In the genomic region with DNA sequence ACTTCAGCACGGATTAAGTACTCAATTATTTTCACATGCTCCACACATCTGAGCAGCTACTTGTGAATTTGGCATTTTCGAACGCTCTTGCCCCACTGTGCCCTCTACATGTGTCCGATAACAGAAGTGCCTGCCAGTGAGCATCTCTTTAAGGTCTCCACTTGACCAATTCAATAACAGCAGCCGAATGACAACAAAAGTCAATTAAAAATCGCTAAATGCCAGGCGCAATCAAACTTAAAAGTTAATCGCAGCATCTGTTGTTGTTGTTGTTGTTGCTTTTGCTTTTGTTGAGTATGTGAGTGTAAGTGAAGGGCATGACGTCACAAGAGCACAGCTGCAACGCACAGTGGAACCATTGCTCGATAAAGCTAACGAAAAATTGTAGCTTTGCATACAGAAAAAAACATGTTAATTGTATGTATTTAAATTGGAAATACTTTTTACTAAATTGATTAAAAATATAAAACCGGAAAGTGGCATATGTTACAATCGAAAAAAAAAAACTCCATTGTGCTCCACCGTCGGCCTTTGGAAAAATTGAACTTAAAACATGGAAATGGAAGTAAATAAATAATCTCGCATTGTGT, we compare ENCODE assay signal across 2 fruit fly cellular contexts.
A peak's percentile ranks its signal among the peaks of the same experiment; 100 is the strongest.
TF ChIP-seq lines count a peak whose summit lies in the region.

No protein-coding gene starts in this region.

TF ChIP-seq in whole organism, embryonic, 481 proteins besides CTCF, POLR2A, EP300 and RAD21 (continued from another document and continues in another):
- TF ChIP-seq peb (GFP tag; IDR thresholded peaks at IDR 0.05; lab: Robert Waterston, UW) (0 out of 2 replicates have a peak, but pooled peaks have one; percentile 39), Hsf (GFP tag; optimal IDR thresholded peaks at IDR 0.05; lab: Kevin White, UChicago) (peak; percentile 17), CG1024 (GFP tag; IDR thresholded peaks at IDR 0.05; lab: Robert Waterston, UW) (0 out of 2 replicates have a peak, but pooled peaks have one; percentile 3), Mad (GFP tag; optimal IDR thresholded peaks at IDR 0.05; lab: Kevin White, UChicago) (peak; percentile 14), CG17829 (tag; optimal IDR thresholded peaks at IDR 0.05; lab: Kevin White, UChicago) (peak; percentile 12), CHES-1-like (GFP tag; optimal IDR thresholded peaks at IDR 0.05; lab: Kevin White, UChicago) (peak; percentile 5), CG4617 (GFP tag; optimal IDR thresholded peaks at IDR 0.05; lab: Kevin White, UChicago; ENCODE audit: borderline replicate concordance) (no peak), grau (tag; optimal IDR thresholded peaks at IDR 0.05; lab: Kevin White, UChicago) (peak; percentile 38), CG1647 (GFP tag; optimal IDR thresholded peaks at IDR 0.05; lab: Kevin White, UChicago) (no peak), Sry-β (GFP tag; optimal IDR thresholded peaks at IDR 0.05; lab: Kevin White, UChicago) (no peak), CG7357 (GFP tag; IDR thresholded peaks at IDR 0.05; lab: Robert Waterston, UW) (0 out of 3 replicates have a peak, but pooled peaks have one; percentile 22), CG10565 (GFP tag; optimal IDR thresholded peaks at IDR 0.05; lab: Kevin White, UChicago) (no peak), Atf3 (GFP tag; optimal IDR thresholded peaks at IDR 0.05; lab: Kevin White, UChicago) (no peak), CG11695 (GFP tag; IDR thresholded peaks at IDR 0.05; lab: Robert Waterston, UW) (0 out of 3 replicates have a peak, but pooled peaks have one; percentile 18), row (GFP tag; IDR thresholded peaks at IDR 0.05; lab: Robert Waterston, UW) (peak; percentile 69), CG8924 (tag; optimal IDR thresholded peaks at IDR 0.05; lab: Kevin White, UChicago) (peak; percentile 6), ase (GFP tag; IDR thresholded peaks at IDR 0.05; lab: Robert Waterston, UW) (peak; percentile 40; the same call in 1 of the 3 replicates), dati (GFP tag; IDR thresholded peaks at IDR 0.05; lab: Robert Waterston, UW) (no peak), Camta (GFP tag; optimal IDR thresholded peaks at IDR 0.05; lab: Kevin White, UChicago) (peak; percentile 41), esg (GFP tag; conservative IDR thresholded peaks at IDR 0.05; lab: Robert Waterston, UW) (peak; percentile 7; the same call in 1 of the 2 replicates), CG12391 (tag; optimal IDR thresholded peaks at IDR 0.05; lab: Kevin White, UChicago) (peak; percentile 36), CG6254 (GFP tag; optimal IDR thresholded peaks at IDR 0.05; lab: Kevin White, UChicago) (peak; percentile 2), HmgZ (tag; optimal IDR thresholded peaks at IDR 0.05; lab: Kevin White, UChicago) (peak; percentile 28), E2f1 (GFP tag; IDR thresholded peaks at IDR 0.05; lab: Robert Waterston, UW) (peak; percentile 26; the same call in 1 of the 2 replicates), Atf-2 (GFP tag; optimal IDR thresholded peaks at IDR 0.05; lab: Kevin White, UChicago) (peak; percentile 13), Optix (GFP tag; IDR thresholded peaks at IDR 0.05; lab: Robert Waterston, UW) (0 out of 3 replicates have a peak, but pooled peaks have one; percentile 9), CG17568 (GFP tag; optimal IDR thresholded peaks at IDR 0.05; lab: Kevin White, UChicago) (no peak), Sox100B (GFP tag; optimal IDR thresholded peaks at IDR 0.05; lab: Kevin White, UChicago) (peak; percentile 3), Sox102F (GFP tag; optimal IDR thresholded peaks at IDR 0.05; lab: Kevin White, UChicago) (peak; percentile 23), slbo (GFP tag; IDR thresholded peaks at IDR 0.05; lab: Robert Waterston, UW) (peak; percentile 25), dpn (GFP tag; optimal IDR thresholded peaks at IDR 0.05; lab: Kevin White, UChicago) (peak in 1 of 2 experiments; percentile 2), CG18262 (tag; optimal IDR thresholded peaks at IDR 0.05; lab: Kevin White, UChicago) (peak; percentile 46), Aef1 (GFP tag; IDR thresholded peaks at IDR 0.05; lab: Robert Waterston, UW) (peak; percentile 19; the same call in 2 of the 3 replicates), CG11247 (GFP tag; IDR thresholded peaks at IDR 0.05; lab: Robert Waterston, UW) (0 out of 2 replicates have a peak, but pooled peaks have one; percentile 20), exex (tag; optimal IDR thresholded peaks at IDR 0.05; lab: Kevin White, UChicago) (peak; percentile 2), Lpt (GFP tag; optimal IDR thresholded peaks at IDR 0.05; lab: Kevin White, UChicago) (no peak), HLH3B (GFP tag; IDR thresholded peaks at IDR 0.05; lab: Robert Waterston, UW) (peak; percentile 53), CG4360 (GFP tag; IDR thresholded peaks at IDR 0.05; lab: Robert Waterston, UW) (peak; percentile 81), Drgx (GFP tag; IDR thresholded peaks at IDR 0.05; lab: Robert Waterston, UW) (no peak; the same call in none of the 2 replicates), prd (optimal IDR thresholded peaks at IDR 0.05; lab: Kevin White, UChicago) (no peak), prd (GFP tag; IDR thresholded peaks at IDR 0.05; lab: Robert Waterston, UW) (peak; percentile 27), Chrac-16 (GFP tag; optimal IDR thresholded peaks at IDR 0.05; lab: Kevin White, UChicago) (peak; percentile 57), dmrt11E (tag; optimal IDR thresholded peaks at IDR 0.05; lab: Kevin White, UChicago) (peak; percentile 7), tin (GFP tag; optimal IDR thresholded peaks at IDR 0.05; lab: Kevin White, UChicago) (peak; percentile 28), stc (GFP tag; IDR thresholded peaks at IDR 0.05; lab: Robert Waterston, UW) (no peak), CG8359 (GFP tag; optimal IDR thresholded peaks at IDR 0.05; lab: Kevin White, UChicago; ENCODE audit: borderline replicate concordance) (peak; percentile 67), zfh1 (GFP tag; IDR thresholded peaks at IDR 0.05; lab: Robert Waterston, UW) (peak; percentile 51; the same call in 2 of the 3 replicates), disco-r (GFP tag; optimal IDR thresholded peaks at IDR 0.05; lab: Kevin White, UChicago) (no peak), HHEX (GFP tag; optimal IDR thresholded peaks at IDR 0.05; lab: Kevin White, UChicago) (peak; percentile 14), PHDP (tag; optimal IDR thresholded peaks at IDR 0.05; lab: Kevin White, UChicago) (peak; percentile 37), Blimp-1 (GFP tag; optimal IDR thresholded peaks at IDR 0.05; lab: Kevin White, UChicago) (peak; percentile 29), Spps (tag; optimal IDR thresholded peaks at IDR 0.05; lab: Kevin White, UChicago) (peak; percentile 18), hbn (GFP tag; IDR thresholded peaks at IDR 0.05; lab: Robert Waterston, UW; ENCODE audit: partially characterized antibody) (peak; percentile 25; the same call in 1 of the 2 replicates), ranshi (GFP tag; IDR thresholded peaks at IDR 0.05; lab: Robert Waterston, UW) (peak; percentile 68), CG17359 (tag; optimal IDR thresholded peaks at IDR 0.05; lab: Kevin White, UChicago) (peak; percentile 23), ap (GFP tag; IDR thresholded peaks at IDR 0.05; lab: Robert Waterston, UW) (peak; percentile 29; the same call in 1 of the 2 replicates), CG9437 (GFP tag; optimal IDR thresholded peaks at IDR 0.05; lab: Kevin White, UChicago) (peak; percentile 4), CG9609 (GFP tag; optimal IDR thresholded peaks at IDR 0.05; lab: Kevin White, UChicago) (peak; percentile 19)

TF ChIP-seq in whole organism, prepupa, 60 proteins besides CTCF, POLR2A, EP300 and RAD21 (continued from another document):
- TF ChIP-seq spab (GFP tag; optimal IDR thresholded peaks at IDR 0.05; lab: Kevin White, UChicago), result peak; percentile 37
- peak; percentile 37 for TF ChIP-seq CG11294 (GFP tag; IDR thresholded peaks at IDR 0.05; lab: Robert Waterston, UW)
- TF ChIP-seq CG10669 (GFP tag; optimal IDR thresholded peaks at IDR 0.05; lab: Kevin White, UChicago), result peak; percentile 61
- TF ChIP-seq eg (GFP tag; IDR thresholded peaks at IDR 0.05; lab: Robert Waterston, UW), result peak; percentile 55
- peak; percentile 19 for TF ChIP-seq CG11902 (GFP tag; optimal IDR thresholded peaks at IDR 0.05; lab: Kevin White, UChicago)
- TF ChIP-seq CG8119 (GFP tag; IDR thresholded peaks at IDR 0.05; lab: Robert Waterston, UW), result peak; percentile 44; the same call in 1 of the 3 replicates
- no peak for TF ChIP-seq Hr38 (GFP tag; optimal IDR thresholded peaks at IDR 0.05; lab: Kevin White, UChicago)
- TF ChIP-seq dsx (GFP tag; optimal IDR thresholded peaks at IDR 0.05; lab: Kevin White, UChicago; ENCODE audit: poor library complexity, severe bottlenecking), result peak; percentile 33
- TF ChIP-seq Gug (GFP tag; IDR thresholded peaks at IDR 0.05; lab: Robert Waterston, UW), result 0 out of 2 replicates have a peak, but pooled peaks have one; percentile 14
- peak; percentile 56 for TF ChIP-seq CG10631 (GFP tag; optimal IDR thresholded peaks at IDR 0.05; lab: Kevin White, UChicago)
- peak; percentile 84 for TF ChIP-seq CG8319 (GFP tag; optimal IDR thresholded peaks at IDR 0.05; lab: Kevin White, UChicago)
